Worm (Caenorhabditis elegans): ENCODE measurements around the gene ser-1.

ce11 chrX:16634103-16634502, 54.6 kb downstream of the ser-1 start:
- no peak for TF ChIP-seq flt-1 (GFP tag; IDR thresholded peaks at IDR 0.05)
- no peak for TF ChIP-seq tra-4 (tag; optimal IDR thresholded peaks at IDR 0.05)
- TF ChIP-seq hnd-1 (tag; optimal IDR thresholded peaks at IDR 0.05): no peak
- no peak for TF ChIP-seq ceh-36 (tag; optimal IDR thresholded peaks at IDR 0.05)
- no peak for TF ChIP-seq ama-1 (optimal IDR thresholded peaks at IDR 0.05)
- TF ChIP-seq aly-1 (tag; optimal IDR thresholded peaks at IDR 0.05): no peak
- no peak for TF ChIP-seq ceh-13 (GFP tag; optimal IDR thresholded peaks at IDR 0.05)
- no peak for TF ChIP-seq ets-7 (tag; optimal IDR thresholded peaks at IDR 0.05)
- TF ChIP-seq tbx-37 (GFP tag; conservative IDR thresholded peaks at IDR 0.05): no peak
- TF ChIP-seq B0310.2 (tag; optimal IDR thresholded peaks at IDR 0.05): no peak
- TF ChIP-seq pes-1 (GFP tag; IDR thresholded peaks at IDR 0.05): no peak
